Worm (Caenorhabditis elegans): ENCODE measurements around the gene ZK686.5.

ZK686.5 gene

DNA sequence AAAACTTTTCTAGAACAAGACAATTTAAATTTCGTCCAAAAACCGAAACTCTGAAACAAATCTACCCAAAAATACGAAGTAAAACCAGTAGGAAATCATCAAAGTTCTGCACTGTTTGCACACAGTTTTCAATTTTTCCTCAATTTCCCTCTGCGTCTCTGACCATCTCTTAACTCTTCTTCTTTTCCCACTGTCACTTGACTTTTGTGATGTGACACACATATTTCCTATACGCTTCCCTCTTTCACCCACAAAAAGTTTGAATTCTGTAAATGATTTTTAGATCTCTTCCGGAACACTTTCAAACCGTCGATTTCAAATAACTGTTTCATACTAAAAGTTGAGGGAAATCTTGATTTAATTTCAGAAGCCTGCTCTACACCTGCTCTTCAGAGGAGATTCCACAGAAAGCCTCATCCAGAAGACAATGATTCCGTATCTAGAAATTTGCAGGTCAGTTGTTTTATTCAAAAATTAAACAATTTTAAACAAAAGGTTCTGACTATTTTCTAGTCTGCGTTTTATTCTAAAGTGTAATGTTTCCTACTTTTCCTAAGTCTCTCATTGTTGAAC is 47.9 kb downstream of the ZK686.5 start, which contains the start of gene ncl-1:
Gene ncl-1, plus strand, starts transcription at position 366 of the 573 bp plus-strand sequence.
- no peak for TF ChIP-seq F33H1.4 (GFP tag; IDR thresholded peaks at IDR 0.05)
- TF ChIP-seq let-526 (GFP tag; IDR thresholded peaks at IDR 0.05) = no peak
- no peak for TF ChIP-seq ztf-3 (GFP tag; optimal IDR thresholded peaks at IDR 0.05)
- no peak for TF ChIP-seq snpc-4 (GFP tag; optimal IDR thresholded peaks at IDR 0.05)
- no peak for TF ChIP-seq snpc-4 (tag; optimal IDR thresholded peaks at IDR 0.05)
- TF ChIP-seq aptf-2 (GFP tag; conservative IDR thresholded peaks at IDR 0.05) = no peak
- no peak for TF ChIP-seq ceh-79 (tag; optimal IDR thresholded peaks at IDR 0.05)
- no peak for TF ChIP-seq lir-1 (GFP tag; conservative IDR thresholded peaks at IDR 0.05)
- TF ChIP-seq F39B2.1 (GFP tag; IDR thresholded peaks at IDR 0.05) = no peak
- TF ChIP-seq ztf-22 (GFP tag; optimal IDR thresholded peaks at IDR 0.05) = no peak
- no peak for TF ChIP-seq lin-35 (GFP tag; optimal IDR thresholded peaks at IDR 0.05)
- TF ChIP-seq ama-1 (optimal IDR thresholded peaks at IDR 0.05) = peak; percentile 0
- no peak for TF ChIP-seq ama-1 (GFP tag; optimal IDR thresholded peaks at IDR 0.05)
- TF ChIP-seq Y53F4B.3 (GFP tag; IDR thresholded peaks at IDR 0.05) = no peak
- no peak for TF ChIP-seq hsf-1 (GFP tag; IDR thresholded peaks at IDR 0.05)
- TF ChIP-seq nhr-80 (tag; optimal IDR thresholded peaks at IDR 0.05) = peak; percentile 9
- TF ChIP-seq somi-1 (GFP tag; optimal IDR thresholded peaks at IDR 0.05) = no peak
- TF ChIP-seq F57A8.1 (GFP tag; optimal IDR thresholded peaks at IDR 0.05) = no peak
- TF ChIP-seq ets-4 (GFP tag; optimal IDR thresholded peaks at IDR 0.05) = no peak
- TF ChIP-seq snpc-1.1 (tag; optimal IDR thresholded peaks at IDR 0.05; ENCODE audit: insufficient read depth) = no peak
- TF ChIP-seq Y67H2A.10 (GFP tag; conservative IDR thresholded peaks at IDR 0.05) = no peak
- TF ChIP-seq akir-1 (GFP tag; optimal IDR thresholded peaks at IDR 0.05) = no peak
- no peak for TF ChIP-seq tlf-1 (GFP tag; optimal IDR thresholded peaks at IDR 0.05)
- TF ChIP-seq cebp-1 (GFP tag; IDR thresholded peaks at IDR 0.05) = no peak
- peak; percentile 6 for TF ChIP-seq cebp-1 (tag; optimal IDR thresholded peaks at IDR 0.05)
- no peak for TF ChIP-seq lin-54 (GFP tag; optimal IDR thresholded peaks at IDR 0.05)
- no peak for TF ChIP-seq sea-2 (GFP tag; IDR thresholded peaks at IDR 0.05)
- no peak for TF ChIP-seq nhr-90 (tag; optimal IDR thresholded peaks at IDR 0.05)
- TF ChIP-seq snpc-1.3 (tag; optimal IDR thresholded peaks at IDR 0.05; ENCODE audit: insufficient read depth) = no peak
- TF ChIP-seq ceh-91 (GFP tag; IDR thresholded peaks at IDR 0.05) = no peak
- TF ChIP-seq F10E7.11 (tag; optimal IDR thresholded peaks at IDR 0.05) = no peak
- TF ChIP-seq hmg-1.2 (GFP tag; IDR thresholded peaks at IDR 0.05) = peak; percentile 20; the same call in 1 of the 2 replicates

DNA sequence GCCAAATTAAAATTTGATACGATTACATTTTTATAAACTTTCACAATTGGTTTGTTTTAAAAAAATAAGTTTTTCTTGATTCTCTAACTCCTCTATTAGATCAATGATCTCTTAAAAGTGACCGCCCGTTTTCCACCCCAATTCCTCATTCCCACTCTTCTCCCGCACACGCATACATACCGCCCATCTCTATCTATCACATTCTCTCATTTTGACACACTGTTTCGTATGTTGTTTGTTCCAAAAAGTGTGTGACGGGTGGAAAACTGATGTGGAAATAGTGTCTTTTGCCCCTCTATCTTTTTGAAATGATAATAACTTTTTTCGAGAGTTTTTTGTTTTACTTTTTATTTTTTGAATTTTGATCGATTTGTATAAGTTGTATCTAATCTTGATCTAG is 49.0 kb downstream of the ZK686.5 start:
- TF ChIP-seq F22D6.2 (tag; optimal IDR thresholded peaks at IDR 0.05) (peak; percentile 67), egrh-3 (GFP tag; IDR thresholded peaks at IDR 0.05) (no peak), him-1 (tag; optimal IDR thresholded peaks at IDR 0.05) (no peak), mxl-1 (tag; optimal IDR thresholded peaks at IDR 0.05) (no peak), nhr-179 (tag; optimal IDR thresholded peaks at IDR 0.05) (no peak), snpc-1.3 (tag; optimal IDR thresholded peaks at IDR 0.05; ENCODE audit: insufficient read depth) (no peak), akir-1 (GFP tag; optimal IDR thresholded peaks at IDR 0.05) (no peak), lir-1 (GFP tag; conservative IDR thresholded peaks at IDR 0.05) (no peak), sptf-2 (GFP tag; optimal IDR thresholded peaks at IDR 0.05) (no peak), tlf-1 (GFP tag; optimal IDR thresholded peaks at IDR 0.05) (peak; percentile 3), F23B12.7 (tag; optimal IDR thresholded peaks at IDR 0.05; ENCODE audit: insufficient read depth) (no peak), hlh-12 (tag; optimal IDR thresholded peaks at IDR 0.05) (no peak), lin-35 (GFP tag; optimal IDR thresholded peaks at IDR 0.05) (no peak), somi-1 (GFP tag; optimal IDR thresholded peaks at IDR 0.05) (peak; percentile 71), D2030.7 (GFP tag; IDR thresholded peaks at IDR 0.05) (no peak), ekl-4 (GFP tag; IDR thresholded peaks at IDR 0.05) (peak; percentile 48; the same call in 1 of the 2 replicates), ama-1 (optimal IDR thresholded peaks at IDR 0.05) (no peak), ama-1 (GFP tag; optimal IDR thresholded peaks at IDR 0.05) (no peak), madf-6 (GFP tag; IDR thresholded peaks at IDR 0.05) (no peak), cebp-1 (GFP tag; IDR thresholded peaks at IDR 0.05) (peak; percentile 42; the same call in 1 of the 2 replicates), cebp-1 (tag; optimal IDR thresholded peaks at IDR 0.05) (peak; percentile 86), egl-44 (GFP tag; IDR thresholded peaks at IDR 0.05) (no peak), ceh-100 (GFP tag; IDR thresholded peaks at IDR 0.05) (no peak), chd-7 (tag; optimal IDR thresholded peaks at IDR 0.05) (peak; percentile 13), mcd-1 (GFP tag; IDR thresholded peaks at IDR 0.05) (no peak), nhr-90 (tag; optimal IDR thresholded peaks at IDR 0.05) (peak; percentile 47)
